Worm (Caenorhabditis elegans) whole organism, L1 larva: ENCODE data around the gene cyp-33C1.

Experiments used
- ama-1 ChIP-seq: fragments of 150-350 bp; optimal IDR thresholded peaks from 2 replicates; lab custom pipeline; 2014
- ceh-90 ChIP-seq: sonication (generic microtip); optimal IDR thresholded peaks from 2 replicates; lab custom pipeline; 2016; ENCODE audit warnings: missing genetic modification characterization, missing compliant biosample characterization
- dpl-1 ChIP-seq, 3 experiments: fragments of 150-350 bp in 2 of 3; sonication (generic microtip) in 1 of 3; optimal IDR thresholded peaks; 2 replicates each; lab custom pipeline; 2014 to 2017; ENCODE audit warnings: missing biosample characterization in 3 of 3, missing genetic modification characterization in 3 of 3, missing genetic modification reagents in 3 of 3
- efl-3 ChIP-seq: fragments of 200-800 bp; sonication (Bioruptor generic); optimal IDR thresholded peaks from 2 replicates; lab custom pipeline; 2018; ENCODE audit warnings: mild to moderate bottlenecking, missing genetic modification characterization, missing compliant biosample characterization
- egl-13 ChIP-seq: sonication (generic microtip); optimal IDR thresholded peaks from 2 replicates; lab custom pipeline; 2016; ENCODE audit warnings: missing genotype, missing genetic modification reagents, missing genetic modification characterization, missing compliant biosample characterization
- egl-27 ChIP-seq, 2 experiments: fragments of 150-350 bp in 1 of 2; sonication (generic microtip); optimal IDR thresholded peaks; 3 replicates each; lab custom pipeline; 2017 to 2018; ENCODE audit warnings: missing biosample characterization in 2 of 2, missing genetic modification characterization in 2 of 2, missing genetic modification reagents in 2 of 2
- elt-3 ChIP-seq, 6 experiments: fragments of 150-350 bp in 1 of 6; sonication (generic microtip); optimal IDR thresholded peaks; 2 replicates each; lab custom pipeline; 2017 to 2018; ENCODE audit warnings: missing biosample characterization in 6 of 6, missing genetic modification characterization in 6 of 6, inconsistent platforms in 1 of 6
- ets-5 ChIP-seq: fragments of 200-800 bp; sonication (Bioruptor generic); IDR thresholded peaks from 2 replicates; pipeline ENCODE4 v1.3.6; 2022; ENCODE audit warnings: missing genetic modification characterization, missing compliant biosample characterization
- mef-2 ChIP-seq: fragments of 150-350 bp; optimal IDR thresholded peaks from 2 replicates; lab custom pipeline; 2014; ENCODE audit warnings: missing biosample characterization, missing genetic modification characterization
- nhr-11 ChIP-seq: fragments of 150-350 bp; optimal IDR thresholded peaks from 2 replicates; lab custom pipeline; 2014; ENCODE audit warnings: missing biosample characterization, missing genetic modification characterization
- nhr-28 ChIP-seq: fragments of 150-350 bp; optimal IDR thresholded peaks from 2 replicates; lab custom pipeline; 2014; ENCODE audit warnings: missing biosample characterization, missing genetic modification characterization
- nhr-77 ChIP-seq: fragments of 150-350 bp; optimal IDR thresholded peaks from 2 replicates; lab custom pipeline; 2014; ENCODE audit warnings: missing biosample characterization, missing genetic modification characterization
- skn-1 ChIP-seq: fragments of 150-350 bp; optimal IDR thresholded peaks from 2 replicates; lab custom pipeline; 2014; ENCODE audit warnings: missing biosample characterization, missing genetic modification characterization
- ztf-4 ChIP-seq: fragments of 150-350 bp; optimal IDR thresholded peaks from 2 replicates; lab custom pipeline; 2014; ENCODE audit warnings: missing biosample characterization, missing genetic modification characterization

- TF ChIP-seq ets-5 (no peak), ama-1 (no peak), elt-3 (tag; optimal IDR thresholded peaks at IDR 0.05; lab: Kevin White, UChicago) (no peak), dpl-1 (GFP tag; optimal IDR thresholded peaks at IDR 0.05; lab: Kevin White, UChicago) (no peak), ceh-90 (tag; lab: Kevin White, UChicago) (no peak), mef-2 (no peak), nhr-28 (no peak), efl-3 (GFP tag; lab: Kevin White, UChicago) (no peak), skn-1 (tag; lab: Kevin White, UChicago) (no peak), ztf-4 (tag; lab: Kevin White, UChicago) (no peak), nhr-11 (tag; lab: Kevin White, UChicago) (no peak), egl-13 (tag; lab: Kevin White, UChicago) (no peak), egl-27 (tag; optimal IDR thresholded peaks at IDR 0.05; lab: Kevin White, UChicago) (no peak), nhr-77 (no peak)
Observed at ce11 chrV:2155232-2155631, 24.1 kb upstream of the cyp-33C1 start, which contains the start of gene srbc-21.
